Worm (Caenorhabditis elegans): ENCODE results near the gene srj-33.

srj-33 gene

DNA sequence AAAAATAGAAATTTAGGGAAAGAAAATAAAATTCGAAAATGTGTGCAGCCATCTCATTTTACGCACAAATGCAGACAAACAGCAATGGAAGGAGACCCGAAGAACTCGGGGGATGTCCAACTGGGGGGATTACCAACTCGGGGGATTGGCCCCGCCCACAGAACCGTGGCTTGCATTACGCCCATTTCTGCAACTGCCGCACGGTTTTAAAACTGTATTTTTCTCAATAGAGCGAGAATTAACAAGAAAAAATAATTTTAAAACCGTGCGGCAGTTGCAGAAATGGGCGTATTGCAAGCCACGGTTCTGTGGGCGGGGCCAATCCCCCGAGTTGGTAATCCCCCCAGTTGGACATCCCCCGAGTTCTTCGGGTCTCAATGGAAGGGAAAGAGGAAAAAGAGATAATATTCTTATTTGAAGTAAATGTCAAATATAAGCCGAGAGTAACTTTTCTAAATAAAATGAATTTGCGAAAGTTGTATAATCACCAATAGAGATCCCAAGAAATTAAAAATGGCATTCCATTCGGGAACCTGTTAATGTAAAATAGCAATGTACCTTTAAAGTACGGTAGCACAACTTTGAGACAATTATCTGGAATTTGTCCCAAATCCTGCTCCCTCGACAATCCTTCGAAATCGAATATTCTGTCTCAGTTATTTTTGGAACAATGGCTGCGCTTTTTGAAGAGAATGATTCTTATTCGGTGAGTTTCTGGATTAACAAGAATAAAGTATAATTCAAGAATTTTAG is 43.6 kb upstream of the srj-33 start, which contains the start of the genes ruvb-1 and tofu-1:
Gene ruvb-1 (minus strand): TSS at position 72 of the 753 bp plus-strand sequence.
Gene tofu-1 (plus strand): TSS at position 417 of the 753 bp plus-strand sequence.
- TF ChIP-seq hmg-11 (tag; optimal IDR thresholded peaks at IDR 0.05) (peak; percentile 53), lin-15B (tag; optimal IDR thresholded peaks at IDR 0.05) (peak; percentile 47), elt-2 (tag; optimal IDR thresholded peaks at IDR 0.05) (peak; percentile 47), tbx-2 (tag; optimal IDR thresholded peaks at IDR 0.05) (peak; percentile 48), nhr-25 (tag; optimal IDR thresholded peaks at IDR 0.05) (peak; percentile 56), nhr-43 (tag; optimal IDR thresholded peaks at IDR 0.05; ENCODE audit: poor library complexity, severe bottlenecking) (peak; percentile 70), ceh-28 (tag; optimal IDR thresholded peaks at IDR 0.05) (peak; percentile 43), lsy-12 (tag; optimal IDR thresholded peaks at IDR 0.05) (peak; percentile 43), R02D3.7 (tag; optimal IDR thresholded peaks at IDR 0.05) (peak; percentile 19), lin-39 (tag; optimal IDR thresholded peaks at IDR 0.05) (peak; percentile 31), nhr-23 (tag; optimal IDR thresholded peaks at IDR 0.05) (peak; percentile 75), nfya-1 (tag; optimal IDR thresholded peaks at IDR 0.05; ENCODE audit: insufficient read depth) (peak; percentile 59)

DNA sequence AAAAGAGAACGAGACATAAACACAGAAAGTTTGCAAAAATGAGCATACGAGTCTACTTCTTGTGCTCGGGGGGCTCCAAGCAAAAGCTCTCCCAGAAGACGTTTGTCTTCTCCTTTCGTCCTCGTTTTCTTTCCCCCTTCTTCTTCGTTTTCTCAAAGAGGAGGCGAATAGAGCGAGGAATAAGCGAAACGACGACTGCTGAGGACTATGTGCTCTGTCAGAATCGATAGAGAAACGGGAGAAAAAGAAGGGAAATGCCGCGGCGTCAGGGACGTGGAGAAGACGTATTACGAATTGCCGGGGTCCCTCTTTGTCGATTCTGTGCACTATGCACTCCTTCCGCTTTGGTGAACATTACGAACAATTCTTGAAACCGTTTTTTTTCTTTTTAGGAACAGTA is 41.1 kb upstream of the srj-33 start:
- no peak for TF ChIP-seq lsy-12 (tag; optimal IDR thresholded peaks at IDR 0.05)
- TF ChIP-seq snpc-4 (tag; optimal IDR thresholded peaks at IDR 0.05): peak; percentile 5
- TF ChIP-seq ama-1 (optimal IDR thresholded peaks at IDR 0.05): no peak
- TF ChIP-seq nhr-28 (tag; optimal IDR thresholded peaks at IDR 0.05): no peak
- TF ChIP-seq hmg-11 (tag; optimal IDR thresholded peaks at IDR 0.05): peak; percentile 48
- TF ChIP-seq nfya-1 (tag; optimal IDR thresholded peaks at IDR 0.05; ENCODE audit: insufficient read depth): peak; percentile 60
- TF ChIP-seq lin-15B (tag; optimal IDR thresholded peaks at IDR 0.05): no peak
- TF ChIP-seq ztf-4 (tag; optimal IDR thresholded peaks at IDR 0.05): no peak
- TF ChIP-seq ceh-16 (tag; optimal IDR thresholded peaks at IDR 0.05): no peak
- TF ChIP-seq elt-1 (tag; optimal IDR thresholded peaks at IDR 0.05): no peak
- TF ChIP-seq lin-39 (tag; optimal IDR thresholded peaks at IDR 0.05): peak; percentile 59
- no peak for TF ChIP-seq nhr-77 (tag; optimal IDR thresholded peaks at IDR 0.05)
- TF ChIP-seq jun-1 (tag; optimal IDR thresholded peaks at IDR 0.05): no peak
- TF ChIP-seq nhr-67 (tag; optimal IDR thresholded peaks at IDR 0.05): no peak

DNA sequence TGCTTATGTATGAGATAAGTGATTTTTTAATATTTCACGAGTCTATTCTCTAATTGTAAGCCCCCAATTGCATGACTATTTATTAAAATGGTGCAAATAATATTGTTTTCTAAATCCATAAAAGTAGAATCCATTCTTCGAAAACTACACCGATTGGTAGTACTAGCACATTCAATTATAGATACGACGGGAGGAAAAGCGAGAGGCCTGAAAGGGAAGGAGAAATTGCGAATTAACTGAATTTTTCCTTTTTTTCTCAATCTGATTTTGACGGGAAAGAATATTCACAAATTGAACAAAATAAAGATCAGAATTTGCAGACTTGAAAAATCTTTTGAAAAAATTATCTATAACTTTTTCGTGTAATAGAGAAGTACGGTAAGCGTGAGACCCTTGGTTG is 39.9 kb upstream of the srj-33 start:
- TF ChIP-seq fkh-10 (GFP tag; optimal IDR thresholded peaks at IDR 0.05) (peak; percentile 62), jun-1 (tag; optimal IDR thresholded peaks at IDR 0.05) (no peak)

DNA sequence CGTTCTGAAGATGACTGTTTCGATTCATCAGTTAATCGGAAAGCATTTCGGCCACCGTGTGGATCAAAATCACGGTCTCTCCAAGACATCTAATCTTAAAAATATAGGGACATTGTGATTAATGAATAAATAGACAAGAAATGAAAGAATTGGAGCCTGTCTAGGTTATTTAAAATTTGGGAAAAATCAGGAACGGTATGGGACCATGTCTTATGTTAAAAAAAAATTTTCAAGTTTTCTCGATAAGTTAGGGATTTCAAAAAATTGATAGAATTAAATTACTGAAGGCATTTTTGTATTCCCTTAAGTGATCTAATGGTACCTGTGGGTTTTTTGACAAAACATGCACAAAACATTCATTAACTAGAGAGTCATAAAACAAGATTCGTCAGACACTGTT is 38.8 kb upstream of the srj-33 start, which contains the start of gene unc-41:
Gene unc-41 (minus strand): TSS at position 101 of the 400 bp plus-strand sequence.
- TF ChIP-seq sea-2 (GFP tag; optimal IDR thresholded peaks at IDR 0.05) (no peak), nhr-237 (tag; optimal IDR thresholded peaks at IDR 0.05) (no peak), nhr-76 (tag; optimal IDR thresholded peaks at IDR 0.05) (no peak), ama-1 (optimal IDR thresholded peaks at IDR 0.05) (no peak), elt-2 (tag; optimal IDR thresholded peaks at IDR 0.05) (no peak), tbx-2 (tag; optimal IDR thresholded peaks at IDR 0.05) (no peak), unc-39 (tag; optimal IDR thresholded peaks at IDR 0.05) (no peak), egl-5 (tag; optimal IDR thresholded peaks at IDR 0.05) (no peak), fkh-10 (GFP tag; optimal IDR thresholded peaks at IDR 0.05) (no peak), nhr-67 (tag; optimal IDR thresholded peaks at IDR 0.05) (no peak), R02D3.7 (tag; optimal IDR thresholded peaks at IDR 0.05) (no peak), egl-27 (tag; optimal IDR thresholded peaks at IDR 0.05) (no peak), ceh-28 (tag; optimal IDR thresholded peaks at IDR 0.05) (no peak), nhr-25 (tag; optimal IDR thresholded peaks at IDR 0.05) (no peak), ztf-4 (tag; optimal IDR thresholded peaks at IDR 0.05) (no peak), fos-1 (tag; optimal IDR thresholded peaks at IDR 0.05) (no peak)

DNA sequence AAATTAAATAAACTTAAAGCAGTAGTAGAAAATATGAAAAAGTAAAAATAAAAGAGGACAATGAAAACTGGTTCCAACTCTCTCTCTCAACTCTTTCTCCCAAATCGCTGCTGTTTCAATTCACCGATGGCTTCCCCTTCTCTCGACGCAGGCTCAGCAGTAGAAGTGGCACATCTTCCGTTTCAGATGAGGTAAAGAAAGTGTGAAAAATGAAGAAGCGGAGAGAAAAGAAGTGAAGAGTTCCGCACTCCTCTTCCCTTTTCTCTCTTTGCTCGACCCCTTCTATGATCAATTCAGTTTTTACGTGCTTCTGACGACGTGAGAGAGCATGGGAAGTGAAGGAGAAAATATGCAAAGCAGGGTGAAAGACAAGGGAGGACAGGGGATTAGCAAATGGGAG is 36.9 kb upstream of the srj-33 start:
- TF ChIP-seq fkh-10 (GFP tag; optimal IDR thresholded peaks at IDR 0.05) (peak; percentile 72), lin-39 (tag; optimal IDR thresholded peaks at IDR 0.05) (peak; percentile 1), R02D3.7 (tag; optimal IDR thresholded peaks at IDR 0.05) (no peak), nfya-1 (tag; optimal IDR thresholded peaks at IDR 0.05; ENCODE audit: insufficient read depth) (peak; percentile 46)

DNA sequence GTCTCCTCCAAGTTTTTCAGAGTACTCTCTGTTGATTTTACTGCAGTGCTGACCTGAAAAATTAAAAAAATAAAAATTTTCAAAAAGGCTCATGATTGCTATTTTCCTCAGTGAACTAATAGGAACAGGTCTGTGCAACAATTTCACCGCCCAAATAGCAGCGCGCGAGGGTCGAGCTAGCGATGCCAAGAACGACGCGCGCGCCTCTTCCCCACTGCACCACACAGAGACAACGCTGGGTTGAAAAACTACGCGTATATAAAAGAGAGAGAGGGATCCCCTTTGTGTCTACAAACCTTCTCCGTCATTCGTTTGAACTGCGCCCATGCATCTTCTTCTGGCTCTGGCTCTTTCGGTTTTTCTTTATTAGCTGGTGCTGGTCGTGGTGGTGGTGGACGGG is 32.8 kb upstream of the srj-33 start:
- peak; percentile 16 for TF ChIP-seq unc-62 (GFP tag; optimal IDR thresholded peaks at IDR 0.05)
- peak; percentile 23 for TF ChIP-seq ceh-82 (tag; optimal IDR thresholded peaks at IDR 0.05)
- TF ChIP-seq lin-15B (tag; optimal IDR thresholded peaks at IDR 0.05): peak; percentile 21
- TF ChIP-seq elt-3 (tag; optimal IDR thresholded peaks at IDR 0.05): no peak
- TF ChIP-seq lsy-12 (tag; optimal IDR thresholded peaks at IDR 0.05): peak; percentile 61
- TF ChIP-seq snpc-4 (tag; optimal IDR thresholded peaks at IDR 0.05): peak; percentile 22
- peak; percentile 90 for TF ChIP-seq lin-39 (tag; optimal IDR thresholded peaks at IDR 0.05)
- TF ChIP-seq nhr-77 (tag; optimal IDR thresholded peaks at IDR 0.05): peak; percentile 38
- TF ChIP-seq elt-2 (tag; optimal IDR thresholded peaks at IDR 0.05): peak; percentile 52
- TF ChIP-seq egl-5 (tag; optimal IDR thresholded peaks at IDR 0.05): peak; percentile 59
- no peak for TF ChIP-seq nhr-28 (tag; optimal IDR thresholded peaks at IDR 0.05)
- no peak for TF ChIP-seq daf-12 (tag; optimal IDR thresholded peaks at IDR 0.05)
- no peak for TF ChIP-seq zag-1 (tag; optimal IDR thresholded peaks at IDR 0.05)
- TF ChIP-seq hmg-11 (tag; optimal IDR thresholded peaks at IDR 0.05): peak; percentile 79
- peak; percentile 70 for TF ChIP-seq nfya-1 (tag; optimal IDR thresholded peaks at IDR 0.05; ENCODE audit: insufficient read depth)
- TF ChIP-seq R02D3.7 (tag; optimal IDR thresholded peaks at IDR 0.05): peak; percentile 11
- peak; percentile 9 for TF ChIP-seq ceh-16 (tag; optimal IDR thresholded peaks at IDR 0.05)
- peak; percentile 53 for TF ChIP-seq ama-1 (optimal IDR thresholded peaks at IDR 0.05)
- no peak for TF ChIP-seq sea-2 (GFP tag; optimal IDR thresholded peaks at IDR 0.05)
- TF ChIP-seq skn-1 (tag; optimal IDR thresholded peaks at IDR 0.05): peak; percentile 2
- peak; percentile 76 for TF ChIP-seq ztf-4 (tag; optimal IDR thresholded peaks at IDR 0.05)
- TF ChIP-seq jun-1 (tag; optimal IDR thresholded peaks at IDR 0.05): peak; percentile 2
- TF ChIP-seq pha-4 (tag; optimal IDR thresholded peaks at IDR 0.05): no peak
- peak; percentile 67 for TF ChIP-seq tbx-2 (tag; optimal IDR thresholded peaks at IDR 0.05)

Data from whole organism, L3 larva.